Fruit fly (Drosophila melanogaster): ENCODE results near the gene CG15056.

CG15056 gene

DNA sequence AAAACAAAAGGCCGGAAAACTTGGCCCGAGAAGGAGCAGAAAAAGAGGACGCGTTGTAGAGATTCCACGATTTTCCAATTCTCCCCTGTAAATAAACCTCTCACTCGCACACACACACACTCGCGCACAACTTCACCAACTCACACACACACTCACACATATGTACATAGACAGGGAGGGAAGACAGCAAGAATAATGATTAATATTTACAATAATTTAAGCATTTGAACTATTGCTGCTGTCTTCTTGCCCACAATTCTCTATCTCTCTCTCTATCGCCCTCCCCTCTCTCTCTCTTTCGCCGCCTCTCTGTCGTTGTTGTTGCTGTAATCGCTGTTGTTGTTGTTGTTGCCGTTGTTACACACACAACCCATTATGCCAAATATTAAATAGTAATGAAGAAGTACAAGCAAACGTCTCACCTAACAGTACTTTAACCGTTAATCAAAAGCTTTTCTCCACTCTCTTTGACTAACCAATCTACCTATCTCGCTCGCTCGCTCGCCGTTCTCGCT is 40.7 kb upstream of the CG15056 start:
- TF ChIP-seq CG5245 (GFP tag; optimal IDR thresholded peaks at IDR 0.05), result no peak
- TF ChIP-seq D19A (tag; optimal IDR thresholded peaks at IDR 0.05), result no peak
- TF ChIP-seq Asciz (GFP tag; optimal IDR thresholded peaks at IDR 0.05), result no peak
- no peak for TF ChIP-seq CG13424 (tag; optimal IDR thresholded peaks at IDR 0.05)
- TF ChIP-seq Pdp1 (GFP tag; optimal IDR thresholded peaks at IDR 0.05), result peak in 1 of 2 experiments; percentile 26
- no peak for TF ChIP-seq CG4424 (GFP tag; optimal IDR thresholded peaks at IDR 0.05)
- peak; percentile 1 for TF ChIP-seq CrebB (tag; optimal IDR thresholded peaks at IDR 0.05)
- TF ChIP-seq Trl (optimal IDR thresholded peaks at IDR 0.05), result peak in 1 of 2 experiments; percentile 56
- TF ChIP-seq Trl (GFP tag; optimal IDR thresholded peaks at IDR 0.05), result no peak
- TF ChIP-seq danr (GFP tag; IDR thresholded peaks at IDR 0.05), result no peak
- 0 out of 4 replicates have a peak, but pooled peaks have one; percentile 30 for TF ChIP-seq chinmo (GFP tag; IDR thresholded peaks at IDR 0.05; ENCODE audit: partially characterized antibody)
- TF ChIP-seq CG16779 (GFP tag; IDR thresholded peaks at IDR 0.05), result no peak
- no peak for TF ChIP-seq Atf3 (GFP tag; optimal IDR thresholded peaks at IDR 0.05)
- TF ChIP-seq Med (GFP tag), result peak; percentile 48
- no peak for TF ChIP-seq CG10431 (GFP tag; optimal IDR thresholded peaks at IDR 0.05)
- TF ChIP-seq CG2712 (tag; optimal IDR thresholded peaks at IDR 0.05), result no peak
- no peak for TF ChIP-seq CG11398 (GFP tag; optimal IDR thresholded peaks at IDR 0.05)
- no peak for TF ChIP-seq CG12769 (tag; optimal IDR thresholded peaks at IDR 0.05)
- TF ChIP-seq H2.0 (GFP tag; IDR thresholded peaks at IDR 0.05), result no peak
- TF ChIP-seq CG1832 (GFP tag; optimal IDR thresholded peaks at IDR 0.05), result peak; percentile 73
- TF ChIP-seq CG2120 (GFP tag; optimal IDR thresholded peaks at IDR 0.05), result no peak
- TF ChIP-seq CG1603 (tag; optimal IDR thresholded peaks at IDR 0.05), result no peak
- TF ChIP-seq vvl (GFP tag; IDR thresholded peaks at IDR 0.05), result peak; percentile 37; the same call in 1 of the 2 replicates
- TF ChIP-seq crol (GFP tag; IDR thresholded peaks at IDR 0.05), result peak; percentile 73
- TF ChIP-seq tup (GFP tag; optimal IDR thresholded peaks at IDR 0.05), result no peak
- TF ChIP-seq ATbp (GFP tag; optimal IDR thresholded peaks at IDR 0.05), result no peak
- no peak for TF ChIP-seq Taf1 (GFP tag; IDR thresholded peaks at IDR 0.05)
- peak; percentile 5 for TF ChIP-seq Nf-YC (tag; optimal IDR thresholded peaks at IDR 0.05)
- no peak for TF ChIP-seq CG12104 (GFP tag; optimal IDR thresholded peaks at IDR 0.05)
- TF ChIP-seq Sox102F (GFP tag; optimal IDR thresholded peaks at IDR 0.05), result no peak
- TF ChIP-seq sob (GFP tag; IDR thresholded peaks at IDR 0.05), result 0 out of 2 replicates have a peak, but pooled peaks have one; percentile 15
- peak; percentile 94 for TF ChIP-seq CG4360 (GFP tag; IDR thresholded peaks at IDR 0.05)
- no peak for TF ChIP-seq pho (GFP tag; optimal IDR thresholded peaks at IDR 0.05)
- peak; percentile 78 for TF ChIP-seq CG8478 (optimal IDR thresholded peaks at IDR 0.05)
- no peak for TF ChIP-seq Ssrp (tag; optimal IDR thresholded peaks at IDR 0.05)
- TF ChIP-seq peb (GFP tag; IDR thresholded peaks at IDR 0.05), result no peak
- TF ChIP-seq cg (GFP tag; optimal IDR thresholded peaks at IDR 0.05), result peak; percentile 75
- peak; percentile 43 for TF ChIP-seq CG34376 (GFP tag; optimal IDR thresholded peaks at IDR 0.05)
- TF ChIP-seq CG14965 (GFP tag; optimal IDR thresholded peaks at IDR 0.05; ENCODE audit: borderline replicate concordance), result no peak
- no peak for TF ChIP-seq CG2889 (GFP tag; IDR thresholded peaks at IDR 0.05)
- no peak for TF ChIP-seq Lhr (GFP tag; optimal IDR thresholded peaks at IDR 0.05)
- peak; percentile 9 for TF ChIP-seq HmgZ (tag; optimal IDR thresholded peaks at IDR 0.05)
- TF ChIP-seq ftz-f1 (GFP tag; optimal IDR thresholded peaks at IDR 0.05), result no peak
- TF ChIP-seq Eip74EF (GFP tag; optimal IDR thresholded peaks at IDR 0.05), result no peak
- no peak for TF ChIP-seq az2 (GFP tag; optimal IDR thresholded peaks at IDR 0.05)
- TF ChIP-seq ro (GFP tag; IDR thresholded peaks at IDR 0.05), result no peak
- peak; percentile 35 for TF ChIP-seq sens (GFP tag)
- TF ChIP-seq mirr (GFP tag; optimal IDR thresholded peaks at IDR 0.05), result peak; percentile 36
